Fruit fly (Drosophila melanogaster) whole organism, adult: ENCODE measurements around the gene Dnz1.

Source experiments
- CG11617 ChIP-seq: fragments of 200-800 bp; sonication (Bioruptor generic); optimal IDR thresholded peaks from 2 replicates; lab custom pipeline; 2017; ENCODE audit warnings: mild to moderate bottlenecking, missing biosample characterization, missing genetic modification reagents, missing genetic modification characterization
- CG12768 ChIP-seq: fragments of 200-800 bp; sonication (Bioruptor generic); optimal IDR thresholded peaks from 2 replicates; lab custom pipeline; 2017; ENCODE audit warnings: missing biosample characterization, missing genetic modification characterization, mild to moderate bottlenecking, moderate library complexity, missing genetic modification reagents
- CG14711 ChIP-seq: fragments of 200-800 bp; sonication (Bioruptor generic); optimal IDR thresholded peaks from 2 replicates; lab custom pipeline; 2018; ENCODE audit warnings: missing biosample characterization, mild to moderate bottlenecking, missing genetic modification characterization, moderate library complexity
- CG1620 ChIP-seq: fragments of 200-800 bp; sonication (Bioruptor generic); optimal IDR thresholded peaks from 2 replicates; lab custom pipeline; 2016; ENCODE audit warnings: missing biosample characterization, missing genetic modification characterization
- CG33017 ChIP-seq: fragments of 200-800 bp; sonication (Bioruptor generic); optimal IDR thresholded peaks from 2 replicates; lab custom pipeline; 2018; ENCODE audit warnings: missing biosample characterization, mild to moderate bottlenecking, missing genetic modification characterization, moderate library complexity
- CG5204 ChIP-seq: fragments of 200-800 bp; sonication (Bioruptor generic); optimal IDR thresholded peaks from 2 replicates; lab custom pipeline; 2016; ENCODE audit warnings: missing biosample characterization, missing genetic modification characterization
- CG7045 ChIP-seq: fragments of 200-800 bp; sonication (Bioruptor generic); optimal IDR thresholded peaks from 2 replicates; lab custom pipeline; 2017; ENCODE audit warnings: missing biosample characterization, mild to moderate bottlenecking, missing genetic modification characterization
- CG7101 ChIP-seq: fragments of 200-800 bp; sonication (Bioruptor generic); optimal IDR thresholded peaks from 2 replicates; lab custom pipeline; 2018; ENCODE audit warnings: missing biosample characterization, mild to moderate bottlenecking, missing genetic modification characterization, moderate library complexity
- Clk ChIP-seq: fragments of 200-800 bp; sonication (Bioruptor generic); optimal IDR thresholded peaks from 2 replicates; lab custom pipeline; 2017; ENCODE audit warnings: missing biosample characterization, missing genetic modification characterization
- Crg-1 ChIP-seq: fragments of 200-800 bp; sonication (Bioruptor generic); optimal IDR thresholded peaks from 2 replicates; lab custom pipeline; 2016; ENCODE audit warnings: missing biosample characterization, missing genetic modification characterization
- Hr96 ChIP-seq: fragments of 200-800 bp; sonication (Bioruptor generic); optimal IDR thresholded peaks from 2 replicates; lab custom pipeline; 2016; ENCODE audit warnings: missing biosample characterization, missing genetic modification characterization
- Mnt ChIP-seq: fragments of 200-800 bp; sonication (Bioruptor generic); optimal IDR thresholded peaks from 2 replicates; lab custom pipeline; 2016; ENCODE audit warnings: missing biosample characterization, mild to moderate bottlenecking, missing genetic modification characterization
- bab1 ChIP-seq: fragments of 200-800 bp; sonication (Bioruptor generic); optimal IDR thresholded peaks from 3 replicates; lab custom pipeline; 2019; ENCODE audit warnings: missing biosample characterization, mild to moderate bottlenecking, missing genetic modification characterization, moderate library complexity
- cic ChIP-seq: fragments of 200-800 bp; sonication (Bioruptor generic); optimal IDR thresholded peaks from 2 replicates; lab custom pipeline; 2017; ENCODE audit warnings: missing biosample characterization, mild to moderate bottlenecking, missing genetic modification characterization, moderate library complexity
- cnc ChIP-seq, 2 experiments: fragments of >200 bp; optimal IDR thresholded peaks; 2 replicates each; lab custom pipeline; 2017
- kay ChIP-seq: fragments of 200-800 bp; sonication (Bioruptor generic); peaks from one replicate; lab custom pipeline; 2016; ENCODE audit warnings: missing biosample characterization, missing genetic modification characterization, borderline replicate concordance
- ovo ChIP-seq: fragments of 200-800 bp; sonication (Bioruptor generic); optimal IDR thresholded peaks from 2 replicates; lab custom pipeline; 2016; ENCODE audit warnings: missing biosample characterization, missing genetic modification characterization
- pad ChIP-seq: fragments of 200-800 bp; sonication (Bioruptor generic); optimal IDR thresholded peaks from 3 replicates; lab custom pipeline; 2017; ENCODE audit warnings: missing biosample characterization, missing genetic modification characterization, mild to moderate bottlenecking, moderate library complexity, missing genetic modification reagents
- tj ChIP-seq: fragments of 200-800 bp; sonication (Bioruptor generic); optimal IDR thresholded peaks from 3 replicates; lab custom pipeline; 2017; ENCODE audit warnings: missing biosample characterization, mild to moderate bottlenecking, missing genetic modification characterization, moderate library complexity
- toe ChIP-seq: fragments of 200-800 bp; sonication (Bioruptor generic); optimal IDR thresholded peaks from 2 replicates; lab custom pipeline; 2016; ENCODE audit warnings: missing biosample characterization, missing genetic modification characterization

The Dnz1 gene

DNA sequence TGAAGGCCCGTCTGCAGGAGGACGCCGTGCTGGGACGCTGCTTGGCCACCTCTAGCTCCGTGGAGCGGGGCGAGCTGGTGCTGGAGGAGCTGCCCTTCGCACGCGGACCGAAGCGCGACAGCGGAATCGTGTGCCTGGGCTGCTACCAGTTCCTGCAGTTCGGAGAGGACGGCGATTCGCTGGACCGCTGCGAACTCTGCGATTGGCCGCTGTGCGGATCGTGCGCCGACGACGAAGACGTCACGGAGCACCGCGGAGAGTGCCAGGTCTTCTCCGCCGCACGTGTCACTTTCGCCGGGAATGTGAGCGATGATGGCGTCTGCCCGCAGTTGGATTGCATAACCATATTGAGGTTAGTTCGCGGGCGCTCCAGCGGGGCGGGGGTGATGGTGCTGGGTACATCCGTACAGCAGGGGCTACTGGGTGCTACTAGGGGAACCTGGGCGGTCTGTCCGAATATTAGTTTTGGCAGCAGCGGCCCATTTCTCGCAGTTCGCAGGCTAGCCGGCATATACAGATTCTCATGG, 5.0 kb downstream of the Dnz1 start:
- TF ChIP-seq CG14711 (tag; lab: Kevin White, UChicago) (no peak), CG12768 (peak; percentile 36)

DNA sequence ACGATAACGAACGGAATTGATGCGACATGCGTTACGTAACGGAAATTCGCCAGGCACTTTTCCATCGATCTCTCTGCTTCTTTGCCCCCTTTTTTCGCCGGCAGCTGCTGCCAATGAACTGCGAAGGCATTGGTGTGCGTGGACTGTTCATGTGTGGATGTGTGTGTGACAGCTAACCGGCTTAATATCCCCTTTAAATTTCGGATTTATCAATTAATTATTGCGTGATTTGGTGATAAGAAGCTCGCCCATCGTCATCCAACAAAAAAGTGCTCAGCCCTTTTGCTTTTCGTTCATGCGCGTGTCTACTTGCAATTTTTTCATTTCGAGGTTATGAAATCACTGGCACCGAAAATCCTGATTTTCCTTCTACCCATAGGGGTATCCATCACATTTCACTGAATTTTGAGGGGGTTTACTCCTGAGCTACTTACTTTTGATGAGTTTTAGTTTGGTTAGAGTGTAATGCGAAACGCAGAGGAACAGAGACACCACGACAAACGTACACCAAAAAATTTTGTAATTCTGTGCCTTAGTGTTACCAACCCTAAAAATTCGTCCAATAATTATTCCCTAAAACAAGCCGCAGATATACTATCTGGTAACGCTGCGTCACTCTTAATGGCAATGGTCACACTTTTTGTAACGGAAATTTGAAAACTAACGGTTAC, 6.0 kb downstream of the Dnz1 start, which contains the start of gene porin:
TSS of gene porin (minus strand) at position 529 of the 671 bp plus-strand sequence.
- TF ChIP-seq CG14711 (tag; lab: Kevin White, UChicago), result peak; percentile 35
- peak; percentile 22 for TF ChIP-seq tj
- peak; percentile 80 for TF ChIP-seq Mnt (GFP tag; lab: Kevin White, UChicago)
- no peak for TF ChIP-seq CG12768
- TF ChIP-seq ovo (GFP tag; lab: Kevin White, UChicago), result peak; percentile 72
- peak; percentile 19 for TF ChIP-seq bab1
- peak; percentile 7 for TF ChIP-seq toe (GFP tag; lab: Kevin White, UChicago)
- TF ChIP-seq cic, result peak; percentile 31
- peak; percentile 3 for TF ChIP-seq Crg-1 (GFP tag; lab: Kevin White, UChicago)
- TF ChIP-seq CG7045 (GFP tag; lab: Kevin White, UChicago), result no peak
- TF ChIP-seq pad (GFP tag; lab: Kevin White, UChicago), result no peak
- TF ChIP-seq cnc (optimal IDR thresholded peaks at IDR 0.05; lab: Kevin White, UChicago), result no peak

DNA sequence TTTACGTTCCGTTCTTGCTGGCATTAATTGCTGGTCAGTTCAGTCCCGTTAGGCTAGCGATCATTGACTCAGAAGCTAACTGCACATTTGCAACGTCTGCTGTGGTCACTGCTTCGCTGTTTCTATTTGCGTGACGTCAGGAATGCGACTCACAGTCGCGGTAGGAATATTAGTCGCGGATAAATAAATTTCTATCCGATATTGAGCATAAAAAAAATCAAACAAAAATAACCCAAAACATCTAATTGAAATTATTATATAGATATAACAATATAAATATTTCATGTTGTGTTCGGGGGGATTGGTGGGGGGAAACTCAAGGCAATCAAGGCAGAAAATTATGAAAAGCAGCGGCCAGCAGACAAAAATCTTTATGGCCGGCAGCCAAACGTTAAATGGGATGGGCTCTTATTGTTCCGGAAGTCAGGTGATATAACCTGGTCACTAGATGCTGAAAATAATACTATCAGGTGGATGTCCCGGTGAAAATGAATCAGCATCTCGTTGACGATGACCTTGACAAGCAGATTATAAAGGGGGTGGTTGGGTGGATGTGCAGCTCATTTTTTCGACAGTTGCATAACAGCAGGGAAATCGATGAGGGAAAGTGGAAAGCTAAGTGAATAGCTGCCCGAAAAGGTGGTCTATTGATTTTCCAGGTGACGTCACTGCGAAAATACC, 6.8 kb downstream of the Dnz1 start, which contains the start of gene SmydA-3:
TSS of gene SmydA-3 (plus strand) at position 631 of the 681 bp plus-strand sequence.
- TF ChIP-seq cic (no peak), CG1620 (GFP tag; lab: Kevin White, UChicago) (no peak), CG7101 (peak; percentile 43), CG5204 (no peak), ovo (GFP tag; lab: Kevin White, UChicago) (peak; percentile 87), CG11617 (GFP tag; lab: Kevin White, UChicago) (peak; percentile 51), tj (peak; percentile 39), Hr96 (no peak), toe (GFP tag; lab: Kevin White, UChicago) (no peak), CG14711 (tag; lab: Kevin White, UChicago) (peak; percentile 26), Clk (GFP tag; lab: Kevin White, UChicago) (no peak), kay (peak; percentile 79), cnc (optimal IDR thresholded peaks at IDR 0.05; lab: Kevin White, UChicago) (no peak), Mnt (GFP tag; lab: Kevin White, UChicago) (no peak), pad (GFP tag; lab: Kevin White, UChicago) (no peak), CG33017 (peak; percentile 42), Crg-1 (GFP tag; lab: Kevin White, UChicago) (peak; percentile 24), bab1 (no peak), CG7045 (GFP tag; lab: Kevin White, UChicago) (peak; percentile 67), CG12768 (peak; percentile 15)

DNA sequence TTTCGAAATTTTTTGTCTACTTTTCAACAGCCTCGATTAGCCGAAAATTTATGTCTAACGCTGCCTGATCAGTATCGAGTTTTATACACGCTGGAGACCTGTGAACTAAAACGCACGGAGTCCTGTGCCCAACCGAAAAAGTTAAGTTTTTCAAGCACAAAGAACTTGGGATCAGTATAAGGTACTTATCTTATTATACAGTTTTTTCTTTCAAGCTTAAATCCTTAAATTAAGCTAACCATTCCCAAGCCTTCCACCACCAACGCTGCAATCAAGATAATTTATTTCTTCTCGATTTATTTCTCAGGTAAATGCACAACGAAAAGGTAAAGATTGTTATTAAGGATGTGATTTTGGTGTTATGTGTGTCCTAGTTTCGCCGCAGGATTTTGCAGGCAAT, 9.5 kb downstream of the Dnz1 start, which contains the start of gene Porin2:
TSS of gene Porin2 (minus strand) at position 101 of the 400 bp plus-strand sequence.
- TF ChIP-seq CG7045 (GFP tag; lab: Kevin White, UChicago) (no peak), kay (peak; percentile 12), CG14711 (tag; lab: Kevin White, UChicago) (no peak), toe (GFP tag; lab: Kevin White, UChicago) (no peak)

DNA sequence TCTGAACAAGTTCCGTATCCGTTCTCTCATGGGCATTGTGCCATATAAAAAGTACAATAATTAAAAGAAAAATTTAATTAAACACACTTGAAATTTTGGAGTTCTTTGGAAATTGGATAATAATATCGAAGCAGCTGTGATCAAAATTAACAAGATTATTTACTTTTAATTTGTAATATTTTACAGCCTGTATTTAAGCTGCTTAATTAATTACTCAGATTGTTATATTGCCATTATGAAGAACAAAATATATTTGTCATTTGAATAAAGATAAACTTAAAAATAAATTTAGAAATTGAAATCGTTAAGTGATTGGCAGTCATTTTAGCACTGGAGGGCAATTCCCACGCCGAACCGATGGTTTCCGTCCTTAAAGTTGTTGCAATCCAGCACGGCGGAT, 10.9 kb downstream of the Dnz1 start, which contains the start of the genes CG17139 and CG17140:
TSS of gene CG17139 (minus strand) at position 101 of the 400 bp plus-strand sequence.
TSS of gene CG17140 (minus strand) at position 101 of the 400 bp plus-strand sequence.
- TF ChIP-seq CG11617 (GFP tag; lab: Kevin White, UChicago) (no peak), CG1620 (GFP tag; lab: Kevin White, UChicago) (no peak), CG14711 (tag; lab: Kevin White, UChicago) (no peak), ovo (GFP tag; lab: Kevin White, UChicago) (no peak), Crg-1 (GFP tag; lab: Kevin White, UChicago) (no peak), Mnt (GFP tag; lab: Kevin White, UChicago) (no peak), cic (no peak), CG12768 (no peak), toe (GFP tag; lab: Kevin White, UChicago) (no peak), Hr96 (no peak), CG7101 (no peak), tj (no peak), pad (GFP tag; lab: Kevin White, UChicago) (no peak), kay (no peak), cnc (optimal IDR thresholded peaks at IDR 0.05; lab: Kevin White, UChicago) (no peak), Clk (GFP tag; lab: Kevin White, UChicago) (no peak), CG33017 (no peak), CG5204 (no peak), CG7045 (GFP tag; lab: Kevin White, UChicago) (no peak), bab1 (no peak)

DNA sequence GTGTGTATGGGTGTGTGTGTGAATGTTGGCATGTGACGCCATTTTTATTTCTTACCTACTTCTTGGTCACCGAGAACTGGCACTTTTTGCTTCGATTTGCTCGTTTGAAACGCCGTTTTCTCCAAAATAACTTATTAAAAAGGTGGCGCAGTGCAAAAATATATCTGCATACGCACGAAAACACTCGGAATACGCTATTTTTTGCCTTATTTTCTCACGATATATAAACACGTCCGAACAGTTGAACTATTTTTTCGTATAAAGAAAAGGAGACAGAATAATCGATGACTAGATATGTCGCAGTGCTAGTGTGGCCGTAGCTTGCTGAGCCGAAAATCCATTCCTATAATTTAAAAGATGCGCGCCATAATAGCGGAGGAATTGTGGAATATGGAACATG, 14.1 kb downstream of the Dnz1 start, which contains the start of gene CG6700:
TSS of gene CG6700 (minus strand) at position 272 of the 400 bp plus-strand sequence.
- TF ChIP-seq kay (peak; percentile 94), Hr96 (no peak), Mnt (GFP tag; lab: Kevin White, UChicago) (peak; percentile 82), CG7045 (GFP tag; lab: Kevin White, UChicago) (no peak), tj (peak; percentile 31), CG11617 (GFP tag; lab: Kevin White, UChicago) (no peak), ovo (GFP tag; lab: Kevin White, UChicago) (no peak), bab1 (peak; percentile 65), Clk (GFP tag; lab: Kevin White, UChicago) (no peak), CG14711 (tag; lab: Kevin White, UChicago) (peak; percentile 10), CG33017 (no peak), cnc (optimal IDR thresholded peaks at IDR 0.05; lab: Kevin White, UChicago) (no peak), CG7101 (no peak), CG5204 (no peak), CG1620 (GFP tag; lab: Kevin White, UChicago) (no peak), Crg-1 (GFP tag; lab: Kevin White, UChicago) (no peak), CG12768 (no peak), toe (GFP tag; lab: Kevin White, UChicago) (no peak), pad (GFP tag; lab: Kevin White, UChicago) (no peak), cic (no peak)
